Fruit fly (Drosophila melanogaster): Measurements from ENCODE around the gene Jwa.
A peak's percentile ranks its signal among the peaks of the same experiment; 100 is the strongest.

The Jwa gene

DNA sequence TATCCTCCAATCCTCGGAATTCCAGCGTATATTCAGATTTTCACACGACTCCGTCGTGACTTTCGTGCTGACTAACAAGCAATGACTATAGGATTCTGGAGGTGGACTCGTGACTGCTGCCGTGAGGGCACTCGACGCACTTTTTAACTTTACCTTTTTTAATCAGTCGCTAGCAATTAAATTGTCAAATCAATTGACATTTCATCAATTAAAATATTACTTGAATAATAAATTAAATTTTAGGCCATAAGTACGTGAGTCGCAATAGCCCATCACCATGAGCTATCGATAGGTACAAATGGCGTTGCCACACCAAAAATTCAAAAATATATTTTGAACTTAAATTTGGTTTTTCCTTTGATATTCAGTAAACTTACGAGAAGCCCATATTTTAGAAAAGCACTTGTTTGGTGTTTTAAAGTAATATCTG, at the start of gene Jwa (continued):
- TF ChIP-seq Six4 (GFP tag; optimal IDR thresholded peaks at IDR 0.05) (peak; percentile 89), CG13894 (tag; optimal IDR thresholded peaks at IDR 0.05) (peak; percentile 85), E2f2 (GFP tag; IDR thresholded peaks at IDR 0.05) (peak; percentile 89), abd-A (tag; optimal IDR thresholded peaks at IDR 0.05) (no peak), CG10366 (GFP tag; IDR thresholded peaks at IDR 0.05) (peak; percentile 89), ac (GFP tag; optimal IDR thresholded peaks at IDR 0.05) (peak; percentile 71), lbe (GFP tag; optimal IDR thresholded peaks at IDR 0.05) (peak; percentile 97), croc (GFP tag; conservative IDR thresholded peaks at IDR 0.05) (peak; percentile 87), tx (GFP tag; optimal IDR thresholded peaks at IDR 0.05) (peak; percentile 95), maf-S (GFP tag; optimal IDR thresholded peaks at IDR 0.05) (peak; percentile 92), Doc3 (GFP tag; IDR thresholded peaks at IDR 0.05; ENCODE audit: partially characterized antibody) (peak; percentile 100), sc (optimal IDR thresholded peaks at IDR 0.05) (no peak), sc (GFP tag; optimal IDR thresholded peaks at IDR 0.05) (peak; percentile 86), tll (GFP tag; optimal IDR thresholded peaks at IDR 0.05) (peak in 1 of 2 experiments; percentile 65), HmgD (GFP tag; optimal IDR thresholded peaks at IDR 0.05) (peak; percentile 86), sr (GFP tag; IDR thresholded peaks at IDR 0.05) (peak; percentile 76; the same call in 2 of the 3 replicates), ase (GFP tag; IDR thresholded peaks at IDR 0.05) (peak; percentile 66; the same call in 2 of the 3 replicates), CG12659 (GFP tag; optimal IDR thresholded peaks at IDR 0.05) (peak; percentile 94), ems (GFP tag; optimal IDR thresholded peaks at IDR 0.05) (peak; percentile 93), D19A (tag; optimal IDR thresholded peaks at IDR 0.05) (peak; percentile 59), Opbp (GFP tag; IDR thresholded peaks at IDR 0.05; ENCODE audit: partially characterized antibody) (peak; percentile 97), twi (tag; optimal IDR thresholded peaks at IDR 0.05) (peak; percentile 69), grau (tag; optimal IDR thresholded peaks at IDR 0.05) (peak; percentile 94), Taf1 (GFP tag; IDR thresholded peaks at IDR 0.05) (peak; percentile 88), ERR (GFP tag; optimal IDR thresholded peaks at IDR 0.05) (peak; percentile 76), gsb (GFP tag; IDR thresholded peaks at IDR 0.05) (peak; percentile 74), CG31365 (tag; optimal IDR thresholded peaks at IDR 0.05) (no peak), row (GFP tag; IDR thresholded peaks at IDR 0.05) (peak; percentile 99)

DNA sequence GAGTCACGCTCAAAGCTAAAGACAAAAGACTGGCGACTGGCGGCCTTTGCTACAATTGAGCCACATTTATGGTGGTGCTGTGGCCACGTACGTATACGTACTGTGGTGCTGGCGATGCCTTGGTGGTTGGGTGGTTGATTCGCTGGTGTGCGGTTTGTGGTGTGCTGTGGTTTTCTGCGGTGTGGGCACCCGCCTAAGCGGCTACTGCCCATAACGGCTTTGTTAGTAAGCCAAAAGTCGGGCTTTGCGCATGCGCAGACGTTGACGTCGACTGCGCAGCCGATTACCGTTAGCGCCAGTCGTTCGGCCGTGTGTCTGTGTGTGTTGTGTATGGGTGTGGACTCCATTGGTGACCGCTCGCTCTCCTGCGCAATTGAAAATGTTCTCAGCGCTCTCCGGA, 47.7 kb upstream of the Jwa start:
- no peak for TF ChIP-seq odd (GFP tag; optimal IDR thresholded peaks at IDR 0.05)
- no peak for TF ChIP-seq bowl (GFP tag; IDR thresholded peaks at IDR 0.05)
- 0 out of 2 replicates have a peak, but pooled peaks have one; percentile 15 for TF ChIP-seq CG9215 (GFP tag; IDR thresholded peaks at IDR 0.05)
- TF ChIP-seq run (tag; optimal IDR thresholded peaks at IDR 0.05), result no peak
- no peak for TF ChIP-seq CG11085 (GFP tag; IDR thresholded peaks at IDR 0.05)
- TF ChIP-seq cg (GFP tag; optimal IDR thresholded peaks at IDR 0.05), result peak; percentile 23
- no peak for TF ChIP-seq chif (GFP tag; optimal IDR thresholded peaks at IDR 0.05)
- TF ChIP-seq otp (GFP tag; IDR thresholded peaks at IDR 0.05), result 0 out of 3 replicates have a peak, but pooled peaks have one; percentile 38
- no peak for TF ChIP-seq CG12071 (GFP tag; optimal IDR thresholded peaks at IDR 0.05)
- TF ChIP-seq Trl (optimal IDR thresholded peaks at IDR 0.05), result peak in 1 of 2 experiments; percentile 9
- TF ChIP-seq Trl (GFP tag; optimal IDR thresholded peaks at IDR 0.05), result no peak
- TF ChIP-seq chinmo (GFP tag; IDR thresholded peaks at IDR 0.05; ENCODE audit: partially characterized antibody), result 0 out of 4 replicates have a peak, but pooled peaks have one; percentile 50
- no peak for TF ChIP-seq ems (GFP tag; optimal IDR thresholded peaks at IDR 0.05)
- TF ChIP-seq Dref (GFP tag; IDR thresholded peaks at IDR 0.05), result peak; percentile 5; the same call in 1 of the 2 replicates
- no peak for TF ChIP-seq insv (GFP tag; optimal IDR thresholded peaks at IDR 0.05)
- no peak for TF ChIP-seq ac (GFP tag; optimal IDR thresholded peaks at IDR 0.05)
- TF ChIP-seq CG10321 (GFP tag; IDR thresholded peaks at IDR 0.05), result no peak
- no peak for TF ChIP-seq CG9609 (GFP tag; optimal IDR thresholded peaks at IDR 0.05)
- peak; percentile 51; the same call in 1 of the 3 replicates for TF ChIP-seq Mrtf (GFP tag; IDR thresholded peaks at IDR 0.05)
- peak; percentile 73 for TF ChIP-seq Adf1 (GFP tag; IDR thresholded peaks at IDR 0.05)
- no peak for TF ChIP-seq mld (GFP tag; IDR thresholded peaks at IDR 0.05; ENCODE audit: partially characterized antibody)
- peak; percentile 9 for TF ChIP-seq ewg (GFP tag; optimal IDR thresholded peaks at IDR 0.05)
- TF ChIP-seq Deaf1 (tag; optimal IDR thresholded peaks at IDR 0.05), result peak; percentile 38
- no peak for TF ChIP-seq Hr39 (optimal IDR thresholded peaks at IDR 0.05)

Measured in whole organism, embryonic.